Worm (Caenorhabditis elegans): ENCODE measurements around the gene F40G9.12.

Gene F40G9.12

ce11 chrIII:190686-191085, 19.0 kb downstream of the F40G9.12 start, which contains the start of gene cox-17:
cox-17 (plus strand) TSS chrIII:190986.
- TF ChIP-seq unc-3 (GFP tag; conservative IDR thresholded peaks at IDR 0.05) (no peak), unc-3 (tag; optimal IDR thresholded peaks at IDR 0.05) (no peak), unc-55 (GFP tag; optimal IDR thresholded peaks at IDR 0.05) (no peak), tbx-2 (tag; optimal IDR thresholded peaks at IDR 0.05) (no peak), fax-1 (tag; optimal IDR thresholded peaks at IDR 0.05) (no peak), nfya-1 (tag; optimal IDR thresholded peaks at IDR 0.05) (no peak), npax-4 (tag; optimal IDR thresholded peaks at IDR 0.05) (no peak), fkh-6 (tag; optimal IDR thresholded peaks at IDR 0.05) (no peak)

- TF ChIP-seq unc-42 (tag; optimal IDR thresholded peaks at IDR 0.05) (no peak), elt-2 (tag; optimal IDR thresholded peaks at IDR 0.05) (no peak), ceh-14 (tag; optimal IDR thresholded peaks at IDR 0.05) (no peak), fkh-6 (tag; optimal IDR thresholded peaks at IDR 0.05) (no peak), tbx-7 (tag; optimal IDR thresholded peaks at IDR 0.05) (no peak), ahr-1 (tag; optimal IDR thresholded peaks at IDR 0.05) (no peak), gmeb-2 (tag; optimal IDR thresholded peaks at IDR 0.05) (no peak), ceh-2 (tag; optimal IDR thresholded peaks at IDR 0.05) (no peak), pax-1 (tag; optimal IDR thresholded peaks at IDR 0.05) (no peak), unc-3 (GFP tag; conservative IDR thresholded peaks at IDR 0.05) (no peak), unc-3 (tag; optimal IDR thresholded peaks at IDR 0.05) (no peak), nfya-1 (tag; optimal IDR thresholded peaks at IDR 0.05) (no peak), F13H6.1 (tag; optimal IDR thresholded peaks at IDR 0.05) (no peak), lin-11 (tag; optimal IDR thresholded peaks at IDR 0.05) (no peak), sdc-2 (tag; optimal IDR thresholded peaks at IDR 0.05) (no peak), T23F11.4 (GFP tag; optimal IDR thresholded peaks at IDR 0.05) (no peak), elt-4 (tag; optimal IDR thresholded peaks at IDR 0.05) (no peak), ceh-6 (GFP tag; optimal IDR thresholded peaks at IDR 0.05) (no peak), pros-1 (tag; optimal IDR thresholded peaks at IDR 0.05) (no peak)
Observed at ce11 chrIII:191803-192202, 20.2 kb downstream of the F40G9.12 start, which contains the start of gene sec-20. sec-20 (plus strand) TSS chrIII:192103.

ce11 chrIII:194160-194559, 22.5 kb downstream of the F40G9.12 start, which contains the start of gene F40G9.17:
F40G9.17 (plus strand) TSS chrIII:194460.
- TF ChIP-seq ama-1 (optimal IDR thresholded peaks at IDR 0.05) (no peak), ztf-16 (tag; optimal IDR thresholded peaks at IDR 0.05) (no peak), tbx-2 (tag; optimal IDR thresholded peaks at IDR 0.05) (no peak), ceh-18 (tag; optimal IDR thresholded peaks at IDR 0.05) (no peak), sox-4 (tag; optimal IDR thresholded peaks at IDR 0.05) (no peak), F13H6.1 (tag; optimal IDR thresholded peaks at IDR 0.05) (no peak), ets-4 (tag; optimal IDR thresholded peaks at IDR 0.05) (no peak), sdc-2 (tag; optimal IDR thresholded peaks at IDR 0.05) (no peak), ceh-30 (tag; optimal IDR thresholded peaks at IDR 0.05) (no peak), elt-4 (tag; optimal IDR thresholded peaks at IDR 0.05) (no peak), fax-1 (tag; optimal IDR thresholded peaks at IDR 0.05) (no peak), pat-9 (tag; optimal IDR thresholded peaks at IDR 0.05) (no peak), dmd-4 (tag; optimal IDR thresholded peaks at IDR 0.05; ENCODE audit: borderline replicate concordance) (no peak), gmeb-2 (tag; optimal IDR thresholded peaks at IDR 0.05) (no peak)

- TF ChIP-seq T23F11.4 (GFP tag; optimal IDR thresholded peaks at IDR 0.05) (no peak), ceh-19 (GFP tag; optimal IDR thresholded peaks at IDR 0.05) (no peak), unc-55 (GFP tag; optimal IDR thresholded peaks at IDR 0.05) (no peak), ceh-9 (tag; optimal IDR thresholded peaks at IDR 0.05) (no peak), ceh-48 (tag; optimal IDR thresholded peaks at IDR 0.05) (peak; percentile 69), elt-2 (tag; optimal IDR thresholded peaks at IDR 0.05) (no peak)
Observed at ce11 chrIII:203953-204352, 32.3 kb downstream of the F40G9.12 start.

ce11 chrIII:207023-207422, 35.4 kb downstream of the F40G9.12 start, which contains the start of gene W10C4.1:
W10C4.1 (minus strand) TSS chrIII:207123.
- TF ChIP-seq pha-4 (tag; optimal IDR thresholded peaks at IDR 0.05) (no peak), ceh-19 (GFP tag; optimal IDR thresholded peaks at IDR 0.05) (no peak), rnt-1 (tag; optimal IDR thresholded peaks at IDR 0.05) (no peak), Y22D7AL.16 (tag; optimal IDR thresholded peaks at IDR 0.05) (no peak), C08G9.2 (tag; optimal IDR thresholded peaks at IDR 0.05) (no peak)

All from whole organism, late embryonic.